Fruit fly (Drosophila melanogaster) whole organism, pupa: ENCODE results near the gene Gba1b.

Experiments used
- CG10348 ChIP-seq: fragments of 200-800 bp; sonication (Bioruptor generic); IDR thresholded peaks from 2 replicates; pipeline ENCODE4 v1.3.6; 2022; ENCODE audit warnings: missing biosample characterization, missing genetic modification characterization
- CG12605 ChIP-seq: fragments of 200-800 bp; sonication (Bioruptor generic); IDR thresholded peaks from 2 replicates; pipeline ENCODE4 v1.3.6; 2022; ENCODE audit warnings: missing biosample characterization, missing genetic modification characterization
- CG14655 ChIP-seq: fragments of 200-800 bp; sonication (Bioruptor generic); optimal IDR thresholded peaks from 3 replicates; lab custom pipeline; 2017; ENCODE audit warnings: mild to moderate bottlenecking, missing biosample characterization, missing genetic modification reagents, missing genetic modification characterization
- CG32121 ChIP-seq: fragments of 200-800 bp; sonication (Bioruptor generic); IDR thresholded peaks from 2 replicates; pipeline ENCODE4 v1.3.6; 2022; ENCODE audit warnings: missing biosample characterization, missing genetic modification characterization
- CG8159 ChIP-seq: fragments of 200-800 bp; sonication (Bioruptor generic); optimal IDR thresholded peaks from 3 replicates; lab custom pipeline; 2018; ENCODE audit warnings: missing biosample characterization, mild to moderate bottlenecking, missing genetic modification characterization, moderate library complexity
- CG9948 ChIP-seq: fragments of 200-800 bp; sonication (Bioruptor generic); optimal IDR thresholded peaks from 2 replicates; lab custom pipeline; 2018; ENCODE audit warnings: missing biosample characterization, mild to moderate bottlenecking, missing genetic modification characterization, moderate library complexity
- Ets98B ChIP-seq: fragments of 200-800 bp; sonication (Bioruptor generic); IDR thresholded peaks from 2 replicates; pipeline ENCODE4 v1.3.6; 2022; ENCODE audit warnings: missing biosample characterization, missing genetic modification characterization
- rn ChIP-seq: fragments of 200-800 bp; sonication (Bioruptor generic); IDR thresholded peaks from 2 replicates; pipeline ENCODE4 v1.3.6; 2022; ENCODE audit warnings: missing biosample characterization, missing genetic modification characterization

dm6 chr3R:23724843-23725506, 20.4 kb downstream of the Gba1b start:
- TF ChIP-seq CG14655 (GFP tag; lab: Kevin White, UChicago) = no peak
- no peak; the same call in 1 of the 2 replicates for TF ChIP-seq Ets98B (GFP tag; lab: Robert Waterston, UW)
- TF ChIP-seq CG32121 (GFP tag; lab: Robert Waterston, UW) = no peak
- TF ChIP-seq CG8159 = no peak
- no peak for TF ChIP-seq rn (GFP tag; lab: Robert Waterston, UW)
- TF ChIP-seq CG9948 (tag; lab: Kevin White, UChicago) = no peak
- no peak for TF ChIP-seq CG12605 (GFP tag; lab: Robert Waterston, UW)
- TF ChIP-seq CG10348 (GFP tag; lab: Robert Waterston, UW) = no peak
